Worm (Caenorhabditis elegans) whole organism, L4 larva: ENCODE results near the gene ctr-9.
"Not testable (repeated sequence)": the region's sequence is repeated elsewhere in the genome, so short reads cannot be mapped to it uniquely, and the experiment has no call there.

Experiments used
- D1046.2 ChIP-seq: fragments of 200-800 bp; sonication (Bioruptor generic); IDR thresholded peaks from 2 replicates; pipeline ENCODE4 v1.3.6; 2022; ENCODE audit warnings: missing genetic modification characterization, missing compliant biosample characterization
- F26F4.8 ChIP-seq: fragments of 200-800 bp; sonication (Bioruptor generic); conservative IDR thresholded peaks from 2 replicates; pipeline ENCODE4 v1.3.6; 2022; ENCODE audit warnings: missing genetic modification characterization, missing compliant biosample characterization
- F49E8.2 ChIP-seq: sonication (generic microtip); optimal IDR thresholded peaks from 2 replicates; lab custom pipeline; 2016; ENCODE audit warnings: missing compliant biosample characterization, mild to moderate bottlenecking, missing genetic modification characterization, borderline replicate concordance
- T26A8.4 ChIP-seq: fragments of 200-800 bp; sonication (Bioruptor generic); IDR thresholded peaks from 2 replicates; pipeline ENCODE4 v1.3.6; 2022; ENCODE audit warnings: missing genetic modification characterization, missing compliant biosample characterization
- Y105C5A.15 ChIP-seq: fragments of 200-800 bp; sonication (Bioruptor generic); IDR thresholded peaks from 2 replicates; pipeline ENCODE4 v1.3.6; 2022; ENCODE audit warnings: missing genetic modification characterization, missing compliant biosample characterization
- Y48G9A.11 ChIP-seq: fragments of 200-800 bp; sonication (Bioruptor generic); IDR thresholded peaks from 2 replicates; pipeline ENCODE4 v1.3.6; 2022; ENCODE audit warnings: missing genetic modification reagents, missing genetic modification characterization, missing compliant biosample characterization
- Y5F2A.4 ChIP-seq: fragments of 200-800 bp; sonication (Bioruptor generic); optimal IDR thresholded peaks from 2 replicates; lab custom pipeline; 2018; ENCODE audit warnings: mild to moderate bottlenecking, missing genetic modification characterization, missing compliant biosample characterization
- aha-1 ChIP-seq: fragments of 150-350 bp; peaks from one replicate; lab custom pipeline; 2014; ENCODE audit warnings: missing biosample characterization, missing genetic modification characterization
- attf-4 ChIP-seq: sonication (generic microtip); optimal IDR thresholded peaks from 3 replicates; lab custom pipeline; 2017; ENCODE audit warnings: missing biosample characterization, missing genetic modification characterization
- ceh-20 ChIP-seq: fragments of 200-800 bp; sonication (Bioruptor generic); IDR thresholded peaks from 2 replicates; pipeline ENCODE4 v1.3.6; 2022; ENCODE audit warnings: missing genetic modification reagents, missing genetic modification characterization, missing compliant biosample characterization
- ceh-28 ChIP-seq: fragments of 150-350 bp; optimal IDR thresholded peaks from 2 replicates; lab custom pipeline; 2014; ENCODE audit warnings: missing biosample characterization, missing genetic modification reagents, missing genetic modification characterization
- ceh-62 ChIP-seq: sonication (generic microtip); optimal IDR thresholded peaks from 2 replicates; lab custom pipeline; 2017; ENCODE audit warnings: missing biosample characterization, missing genetic modification characterization
- ceh-82 ChIP-seq: sonication (generic microtip); optimal IDR thresholded peaks from 2 replicates; lab custom pipeline; 2017; ENCODE audit warnings: missing biosample characterization, missing genetic modification characterization
- ctbp-1 ChIP-seq: fragments of 200-800 bp; sonication (Bioruptor generic); IDR thresholded peaks from 2 replicates; pipeline ENCODE4 v1.3.6; 2022; ENCODE audit warnings: missing genetic modification reagents, missing genetic modification characterization, missing compliant biosample characterization
- daf-19 ChIP-seq: fragments of 200-800 bp; sonication (Bioruptor generic); conservative IDR thresholded peaks from 2 replicates; pipeline ENCODE4 v1.3.6; 2022; ENCODE audit warnings: missing genetic modification characterization, missing compliant biosample characterization
- dmd-9 ChIP-seq: fragments of 200-800 bp; sonication (Bioruptor generic); IDR thresholded peaks from 2 replicates; pipeline ENCODE4 v1.3.6; 2022; ENCODE audit warnings: missing genetic modification reagents, missing genetic modification characterization, missing compliant biosample characterization
- dpl-1 ChIP-seq: fragments of 150-350 bp; optimal IDR thresholded peaks from 2 replicates; lab custom pipeline; 2014; ENCODE audit warnings: missing biosample characterization, missing genetic modification reagents, missing genetic modification characterization
- duxl-1 ChIP-seq: sonication (generic microtip); optimal IDR thresholded peaks from 2 replicates; lab custom pipeline; 2016; ENCODE audit warnings: mild to moderate bottlenecking, missing genetic modification characterization, moderate library complexity, missing compliant biosample characterization; ENCODE audit not compliant: poor library complexity
- fos-1 ChIP-seq: fragments of 150-350 bp; optimal IDR thresholded peaks from 2 replicates; lab custom pipeline; 2014; ENCODE audit warnings: missing biosample characterization, missing genetic modification characterization
- gei-8 ChIP-seq: fragments of 200-800 bp; sonication (Bioruptor generic); optimal IDR thresholded peaks from 2 replicates; lab custom pipeline; 2018; ENCODE audit warnings: mild to moderate bottlenecking, missing genetic modification characterization, missing compliant biosample characterization
- hif-1 ChIP-seq, 2 experiments: sonication (generic microtip); optimal IDR thresholded peaks; 2 replicates each; lab custom pipeline; 2016 to 2017; ENCODE audit warnings: missing compliant biosample characterization in 2 of 2, missing genetic modification characterization in 2 of 2, missing genetic modification reagents in 2 of 2, missing genotype in 2 of 2, mild to moderate bottlenecking in 1 of 2
- hlh-11 ChIP-seq: fragments of 200-800 bp; sonication (Bioruptor generic); optimal IDR thresholded peaks from 2 replicates; lab custom pipeline; 2018; ENCODE audit warnings: mild to moderate bottlenecking, missing genetic modification characterization, missing compliant biosample characterization
- hlh-30 ChIP-seq: sonication (generic microtip); optimal IDR thresholded peaks from 2 replicates; lab custom pipeline; 2017; ENCODE audit warnings: antibody characterized with exemption, mild to moderate bottlenecking, missing genetic modification characterization, missing compliant biosample characterization; ENCODE audit not compliant: insufficient read depth
- hmg-1.1 ChIP-seq: fragments of 200-800 bp; sonication (Bioruptor generic); IDR thresholded peaks from 2 replicates; pipeline ENCODE4 v1.3.6; 2022; ENCODE audit warnings: missing genetic modification reagents, missing genetic modification characterization, missing compliant biosample characterization
- lin-29 ChIP-seq: fragments of 200-800 bp; sonication (Bioruptor generic); IDR thresholded peaks from 2 replicates; pipeline ENCODE4 v1.3.6; 2022; ENCODE audit warnings: missing genetic modification reagents, missing genetic modification characterization, missing compliant biosample characterization
- lin-39 ChIP-seq: fragments of 150-350 bp; optimal IDR thresholded peaks from 2 replicates; lab custom pipeline; 2014; ENCODE audit warnings: missing biosample characterization, missing genetic modification reagents, missing genetic modification characterization
- lsy-2 ChIP-seq, 2 experiments: fragments of 150-350 bp in 1 of 2; sonication (generic microtip) in 1 of 2; optimal IDR thresholded peaks; 2 replicates each; lab custom pipeline; 2014 to 2017; ENCODE audit warnings: missing biosample characterization in 2 of 2, missing genetic modification characterization in 2 of 2
- mdl-1 ChIP-seq, 2 experiments: fragments of 150-350 bp in 1 of 2; sonication (generic microtip) in 1 of 2; optimal IDR thresholded peaks; 2 replicates each; lab custom pipeline; 2014 to 2017; ENCODE audit warnings: missing biosample characterization in 2 of 2, missing genetic modification characterization in 2 of 2
- mes-2 ChIP-seq: sonication (generic microtip); optimal IDR thresholded peaks from 2 replicates; lab custom pipeline; 2016; ENCODE audit warnings: missing genotype, mild to moderate bottlenecking, missing genetic modification characterization, missing compliant biosample characterization; ENCODE audit not compliant: poor library complexity, severe bottlenecking
- mxl-3 ChIP-seq: fragments of 200-800 bp; sonication (Bioruptor generic); optimal IDR thresholded peaks from 2 replicates; lab custom pipeline; 2018; ENCODE audit warnings: mild to moderate bottlenecking, missing genetic modification characterization, missing compliant biosample characterization
- nhr-102 ChIP-seq: sonication (generic microtip); optimal IDR thresholded peaks from 2 replicates; lab custom pipeline; 2016; ENCODE audit warnings: mild to moderate bottlenecking, missing genetic modification characterization, moderate library complexity, missing compliant biosample characterization
- nhr-11 ChIP-seq: fragments of 150-350 bp; optimal IDR thresholded peaks from 2 replicates; lab custom pipeline; 2014; ENCODE audit warnings: missing biosample characterization, missing genetic modification characterization
- php-3 ChIP-seq: fragments of 200-800 bp; sonication (Bioruptor generic); IDR thresholded peaks from 2 replicates; pipeline ENCODE4 v1.3.6; 2022; ENCODE audit warnings: missing genetic modification reagents, missing genetic modification characterization, missing compliant biosample characterization
- sdz-12 ChIP-seq: fragments of 200-800 bp; sonication (Bioruptor generic); optimal IDR thresholded peaks from 2 replicates; lab custom pipeline; 2018; ENCODE audit warnings: mild to moderate bottlenecking, missing genetic modification characterization, missing compliant biosample characterization
- set-16 ChIP-seq: fragments of 200-800 bp; sonication (Bioruptor generic); IDR thresholded peaks from 2 replicates; pipeline ENCODE4 v1.3.6; 2022; ENCODE audit warnings: missing genetic modification reagents, missing genetic modification characterization, missing compliant biosample characterization
- skn-1 ChIP-seq: fragments of 150-350 bp; optimal IDR thresholded peaks from 2 replicates; lab custom pipeline; 2014; ENCODE audit warnings: missing biosample characterization, missing genetic modification characterization
- spr-3 ChIP-seq: fragments of 200-800 bp; sonication (Bioruptor generic); optimal IDR thresholded peaks from 2 replicates; lab custom pipeline; 2018; ENCODE audit warnings: mild to moderate bottlenecking, missing genetic modification characterization, missing compliant biosample characterization
- tra-1 ChIP-seq: fragments of 200-800 bp; sonication (Bioruptor generic); IDR thresholded peaks from 2 replicates; pipeline ENCODE4 v1.3.6; 2022; ENCODE audit warnings: missing genetic modification reagents, missing genetic modification characterization, missing compliant biosample characterization
- unc-39 ChIP-seq: sonication (generic microtip); optimal IDR thresholded peaks from 2 replicates; lab custom pipeline; 2017; ENCODE audit warnings: missing biosample characterization, missing genetic modification characterization
- unc-62 ChIP-seq, 3 experiments: fragments of 150-350 bp in 1 of 3; sonication (generic microtip); optimal IDR thresholded peaks in 2 of 3; peaks in 1 of 3; 1 replicate in 1 of 3; 2 replicates in 2 of 3; lab custom pipeline; 2014 to 2017; ENCODE audit warnings: missing biosample characterization in 3 of 3, missing genetic modification characterization in 3 of 3, missing genetic modification reagents in 3 of 3, missing genotype in 1 of 3
- zfp-3 ChIP-seq: fragments of 200-800 bp; sonication (Bioruptor generic); conservative IDR thresholded peaks from 2 replicates; pipeline ENCODE4 v1.3.6; 2022; ENCODE audit warnings: missing genetic modification reagents, missing genetic modification characterization, missing compliant biosample characterization

Gene ctr-9

DNA sequence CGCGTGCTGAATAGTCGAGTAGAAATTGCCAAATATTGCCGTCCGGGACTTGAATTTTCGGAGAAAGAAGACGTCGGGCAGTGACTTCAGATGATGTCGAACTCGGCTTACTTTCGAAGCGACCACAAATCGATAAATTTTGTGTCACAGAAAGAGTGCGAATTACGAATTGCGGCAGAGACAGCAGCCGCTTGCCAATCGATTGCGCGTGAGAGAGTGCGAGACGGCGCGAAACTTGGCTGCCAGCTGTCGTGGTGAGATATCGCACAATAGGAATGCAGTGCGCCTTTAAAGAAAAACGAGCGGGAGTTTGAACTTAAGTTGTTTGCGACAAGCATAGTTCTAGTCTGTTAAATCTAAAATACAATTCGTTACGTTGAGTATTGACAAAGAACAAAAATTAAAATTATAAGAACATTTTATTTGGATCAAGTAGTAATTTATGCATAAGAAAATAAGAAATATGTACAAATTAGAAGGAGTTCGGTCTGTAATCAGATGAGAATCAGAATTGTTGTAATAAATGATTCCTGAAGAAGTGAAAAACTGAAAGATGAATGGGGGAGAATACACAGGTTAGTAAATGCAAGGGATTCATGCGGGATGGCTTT, 47.7 kb upstream of the ctr-9 start, which contains the start of gene pir-2 (continued):
- TF ChIP-seq Y105C5A.15 (no peak), attf-4 (no peak), F49E8.2 (no peak), spr-3 (GFP tag; lab: Kevin White, UChicago) (no peak)

DNA sequence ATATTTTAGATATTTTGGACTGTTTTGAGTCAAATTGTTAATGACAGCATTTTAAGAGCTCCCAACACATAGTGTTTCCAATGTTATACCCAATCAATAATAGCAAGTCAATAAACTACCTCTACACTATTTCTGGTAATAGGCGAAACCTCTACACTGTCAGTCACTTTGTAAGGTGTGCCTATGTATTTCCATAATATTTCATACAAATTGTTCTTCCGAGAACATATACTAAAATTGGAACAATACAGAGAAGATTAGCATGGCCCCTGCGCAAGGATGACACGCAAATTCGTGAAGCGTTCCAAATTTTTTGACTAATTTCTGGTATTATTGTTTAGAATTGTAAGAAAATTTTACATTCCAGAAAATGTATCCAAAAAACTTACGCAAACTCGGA, 45.5 kb upstream of the ctr-9 start:
- peak in 1 of 2 experiments; percentile 36 for TF ChIP-seq unc-62 (GFP tag; optimal IDR thresholded peaks at IDR 0.05 in 1 of 2; lab: Kevin White, UChicago)
- TF ChIP-seq unc-62 (tag; optimal IDR thresholded peaks at IDR 0.05; lab: Kevin White, UChicago): not testable (repeated sequence)
- peak; percentile 31 for TF ChIP-seq aha-1 (tag; lab: Kevin White, UChicago)

DNA sequence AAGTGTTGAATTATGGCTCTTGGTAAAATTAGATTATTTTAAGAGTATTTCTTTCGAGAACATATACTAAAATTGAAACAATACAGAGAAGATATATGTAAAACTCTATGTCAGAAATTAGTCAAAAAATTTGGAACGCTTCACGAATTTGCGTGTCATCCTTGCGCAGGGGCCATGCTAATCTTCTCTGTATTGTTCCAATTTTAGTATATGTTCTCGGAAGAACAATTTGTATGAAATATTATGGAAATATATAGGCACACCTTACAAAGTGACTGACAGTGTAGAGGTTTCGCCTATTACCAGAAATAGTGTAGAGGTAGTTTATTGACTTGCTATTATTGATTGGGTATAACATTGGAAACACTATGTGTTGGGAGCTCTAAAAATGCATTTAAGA, 43.6 kb upstream of the ctr-9 start:
- 0 out of 2 replicates have a peak, but pooled peaks have one; percentile 11 for TF ChIP-seq F26F4.8 (GFP tag; lab: Robert Waterston, UW)

DNA sequence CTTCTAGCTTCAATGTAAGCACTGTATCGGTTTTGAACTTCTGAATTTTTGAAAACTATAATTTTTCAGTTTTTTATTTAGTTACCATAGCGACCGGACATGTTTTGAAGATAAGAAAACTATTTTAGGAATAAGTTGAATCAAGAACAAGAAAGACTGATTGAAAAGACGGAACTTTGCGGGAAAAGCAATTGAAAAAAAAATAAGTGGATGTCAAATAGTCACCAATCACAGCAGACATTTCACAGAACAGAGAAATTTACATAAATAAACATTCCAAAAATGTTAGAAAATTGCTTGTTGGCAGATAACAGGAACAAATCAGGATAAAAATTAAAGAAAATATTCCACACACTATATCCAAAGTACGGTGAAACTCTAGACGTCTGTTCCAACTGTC, 41.4 kb upstream of the ctr-9 start, which contains the start of gene F54C8.6:
TSS of gene F54C8.6 (minus strand) at position 101 of the 400 bp plus-strand sequence.
- TF ChIP-seq ceh-28 (no peak), Y5F2A.4 (GFP tag; lab: Kevin White, UChicago) (no peak), duxl-1 (tag; lab: Kevin White, UChicago) (no peak), mes-2 (tag; lab: Kevin White, UChicago) (no peak), skn-1 (tag; lab: Kevin White, UChicago) (no peak), nhr-102 (tag; lab: Kevin White, UChicago) (no peak), gei-8 (no peak)

DNA sequence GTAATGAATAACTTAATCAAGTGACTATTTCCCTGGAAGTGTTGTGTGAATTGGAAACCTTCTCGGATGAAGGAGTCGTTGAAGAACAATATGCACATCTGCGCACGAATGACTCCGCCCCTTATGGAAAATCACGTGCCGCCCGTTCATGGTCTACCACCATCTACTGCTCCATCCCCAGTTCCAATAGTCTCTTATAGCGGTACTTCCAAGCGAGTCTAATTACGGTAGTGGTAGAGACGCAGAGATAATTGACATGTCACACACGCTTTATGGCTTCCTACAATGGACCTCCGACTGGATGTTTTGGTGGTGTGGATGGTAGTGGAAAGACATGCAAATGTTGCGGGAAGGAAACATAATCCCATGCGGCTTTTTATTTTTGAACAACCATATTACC, 40.3 kb upstream of the ctr-9 start:
- peak; percentile 17 for TF ChIP-seq mes-2 (tag; lab: Kevin White, UChicago)
- TF ChIP-seq mxl-3 (GFP tag; lab: Kevin White, UChicago): peak; percentile 12
- TF ChIP-seq unc-62 (GFP tag; optimal IDR thresholded peaks at IDR 0.05 in 1 of 2; lab: Kevin White, UChicago): peak in 1 of 2 experiments; percentile 84
- TF ChIP-seq unc-62 (tag; optimal IDR thresholded peaks at IDR 0.05; lab: Kevin White, UChicago): no peak
- no peak for TF ChIP-seq lin-39
- TF ChIP-seq hif-1 (tag; optimal IDR thresholded peaks at IDR 0.05; lab: Kevin White, UChicago): no peak
- TF ChIP-seq php-3 (GFP tag; lab: Robert Waterston, UW): no peak
- no peak for TF ChIP-seq nhr-11 (tag; lab: Kevin White, UChicago)
- TF ChIP-seq hlh-11 (tag; lab: Kevin White, UChicago): peak; percentile 1
- no peak for TF ChIP-seq zfp-3 (GFP tag; lab: Robert Waterston, UW)
- TF ChIP-seq dpl-1 (GFP tag; lab: Kevin White, UChicago): no peak
- no peak for TF ChIP-seq ctbp-1 (GFP tag; lab: Robert Waterston, UW)
- TF ChIP-seq ceh-62: no peak
- TF ChIP-seq mdl-1 (tag; optimal IDR thresholded peaks at IDR 0.05; lab: Kevin White, UChicago): no peak
- TF ChIP-seq lin-29 (GFP tag; lab: Robert Waterston, UW): no peak
- no peak for TF ChIP-seq dmd-9 (GFP tag; lab: Robert Waterston, UW)
- no peak for TF ChIP-seq ceh-20 (GFP tag; lab: Robert Waterston, UW)
- no peak for TF ChIP-seq attf-4
- TF ChIP-seq T26A8.4 (GFP tag; lab: Robert Waterston, UW): 0 out of 2 replicates have a peak, but pooled peaks have one; percentile 27
- TF ChIP-seq hlh-30 (tag; lab: Kevin White, UChicago): peak; percentile 41
- TF ChIP-seq D1046.2 (GFP tag; lab: Robert Waterston, UW): no peak
- TF ChIP-seq hmg-1.1 (GFP tag; lab: Robert Waterston, UW): no peak
- TF ChIP-seq Y5F2A.4 (GFP tag; lab: Kevin White, UChicago): no peak
- TF ChIP-seq fos-1: no peak
- TF ChIP-seq tra-1 (GFP tag; lab: Robert Waterston, UW): no peak
- no peak for TF ChIP-seq daf-19 (GFP tag; lab: Robert Waterston, UW)
- TF ChIP-seq Y48G9A.11 (GFP tag; lab: Robert Waterston, UW): no peak
- TF ChIP-seq unc-39 (tag; lab: Kevin White, UChicago): no peak
- no peak for TF ChIP-seq ceh-82
- no peak for TF ChIP-seq skn-1 (tag; lab: Kevin White, UChicago)
- peak in 1 of 2 experiments; percentile 37 for TF ChIP-seq lsy-2 (tag; optimal IDR thresholded peaks at IDR 0.05; lab: Kevin White, UChicago)
- TF ChIP-seq sdz-12 (GFP tag; lab: Kevin White, UChicago): no peak
- no peak for TF ChIP-seq set-16 (GFP tag; lab: Robert Waterston, UW)
